Worm (Caenorhabditis elegans) whole organism, late embryonic: Measurements from ENCODE around the gene srg-17.

Experiments used
- C08G9.2 ChIP-seq: sonication (generic microtip); optimal IDR thresholded peaks from 2 replicates; lab custom pipeline; 2016; ENCODE audit warnings: mild to moderate bottlenecking, missing genetic modification characterization, moderate library complexity, missing compliant biosample characterization
- F13H6.1 ChIP-seq: sonication (generic microtip); optimal IDR thresholded peaks from 2 replicates; lab custom pipeline; 2016; ENCODE audit warnings: missing genetic modification characterization, missing compliant biosample characterization
- K02D7.2 ChIP-seq: sonication (generic microtip); optimal IDR thresholded peaks from 2 replicates; lab custom pipeline; 2017; ENCODE audit warnings: mild to moderate bottlenecking, missing genetic modification characterization, missing compliant biosample characterization
- Y22D7AL.16 ChIP-seq: sonication (generic microtip); optimal IDR thresholded peaks from 2 replicates; lab custom pipeline; 2016; ENCODE audit warnings: missing genetic modification characterization, missing compliant biosample characterization
- ahr-1 ChIP-seq: sonication (generic microtip); optimal IDR thresholded peaks from 2 replicates; lab custom pipeline; 2016; ENCODE audit warnings: missing genetic modification characterization, missing compliant biosample characterization
- ceh-18 ChIP-seq: sonication (generic microtip); optimal IDR thresholded peaks from 2 replicates; lab custom pipeline; 2016; ENCODE audit warnings: missing genetic modification characterization, missing compliant biosample characterization
- ceh-19 ChIP-seq: fragments of 200-800 bp; sonication (Bioruptor generic); optimal IDR thresholded peaks from 2 replicates; lab custom pipeline; 2018; ENCODE audit warnings: mild to moderate bottlenecking, missing genetic modification characterization, missing compliant biosample characterization
- ceh-2 ChIP-seq: sonication (generic microtip); optimal IDR thresholded peaks from 2 replicates; lab custom pipeline; 2016; ENCODE audit warnings: missing genotype, missing genetic modification characterization, missing compliant biosample characterization
- ceh-22 ChIP-seq: sonication (generic microtip); optimal IDR thresholded peaks from 2 replicates; lab custom pipeline; 2017; ENCODE audit warnings: missing biosample characterization, missing genetic modification characterization
- ceh-24 ChIP-seq: sonication (generic microtip); optimal IDR thresholded peaks from 2 replicates; lab custom pipeline; 2016; ENCODE audit warnings: mild to moderate bottlenecking, missing genetic modification characterization, missing compliant biosample characterization
- ceh-31 ChIP-seq: sonication (generic microtip); optimal IDR thresholded peaks from 2 replicates; lab custom pipeline; 2016; ENCODE audit warnings: missing genetic modification characterization, missing compliant biosample characterization
- ceh-34 ChIP-seq: sonication (generic microtip); optimal IDR thresholded peaks from 2 replicates; lab custom pipeline; 2016; ENCODE audit warnings: mild to moderate bottlenecking, missing genetic modification characterization, missing compliant biosample characterization
- ceh-48 ChIP-seq: sonication (generic microtip); optimal IDR thresholded peaks from 2 replicates; lab custom pipeline; 2016; ENCODE audit warnings: missing genetic modification characterization, inconsistent platforms, missing compliant biosample characterization
- ceh-6 ChIP-seq: fragments of 200-800 bp; sonication (Bioruptor generic); optimal IDR thresholded peaks from 2 replicates; lab custom pipeline; 2018; ENCODE audit warnings: mild to moderate bottlenecking, missing genetic modification characterization, missing compliant biosample characterization
- ceh-9 ChIP-seq: sonication (generic microtip); optimal IDR thresholded peaks from 2 replicates; lab custom pipeline; 2016; ENCODE audit warnings: mild to moderate bottlenecking, missing genetic modification characterization, inconsistent platforms, missing compliant biosample characterization
- che-1 ChIP-seq: sonication (generic microtip); optimal IDR thresholded peaks from 2 replicates; lab custom pipeline; 2016; ENCODE audit warnings: mild to moderate bottlenecking, missing genetic modification characterization, missing compliant biosample characterization
- dmd-4 ChIP-seq: sonication (generic microtip); optimal IDR thresholded peaks from 2 replicates; lab custom pipeline; 2016; ENCODE audit warnings: borderline replicate concordance, missing genetic modification characterization, missing compliant biosample characterization
- elt-4 ChIP-seq: sonication (generic microtip); optimal IDR thresholded peaks from 2 replicates; lab custom pipeline; 2016; ENCODE audit warnings: missing genetic modification characterization, missing compliant biosample characterization
- ets-4 ChIP-seq: sonication (generic microtip); optimal IDR thresholded peaks from 2 replicates; lab custom pipeline; 2016; ENCODE audit warnings: missing genetic modification characterization, missing compliant biosample characterization
- eyg-1 ChIP-seq: sonication (generic microtip); optimal IDR thresholded peaks from 2 replicates; lab custom pipeline; 2016; ENCODE audit warnings: missing genotype, missing genetic modification characterization, missing compliant biosample characterization
- fax-1 ChIP-seq: sonication (generic microtip); optimal IDR thresholded peaks from 2 replicates; lab custom pipeline; 2016; ENCODE audit warnings: missing genotype, missing genetic modification characterization, missing compliant biosample characterization
- hlh-13 ChIP-seq: fragments of 200-800 bp; sonication (Bioruptor generic); optimal IDR thresholded peaks from 2 replicates; lab custom pipeline; 2018; ENCODE audit warnings: mild to moderate bottlenecking, missing genetic modification characterization, missing compliant biosample characterization
- hlh-15 ChIP-seq: sonication (generic microtip); optimal IDR thresholded peaks from 2 replicates; lab custom pipeline; 2016; ENCODE audit warnings: missing genetic modification characterization, missing compliant biosample characterization
- hlh-6 ChIP-seq: sonication (generic microtip); optimal IDR thresholded peaks from 2 replicates; lab custom pipeline; 2016; ENCODE audit warnings: missing genotype, missing genetic modification characterization, missing compliant biosample characterization
- mec-3 ChIP-seq: sonication (generic microtip); optimal IDR thresholded peaks from 2 replicates; lab custom pipeline; 2016; ENCODE audit warnings: borderline replicate concordance, missing genetic modification characterization, missing compliant biosample characterization
- nfya-1 ChIP-seq: sonication (generic microtip); optimal IDR thresholded peaks from 2 replicates; lab custom pipeline; 2017; ENCODE audit warnings: missing genetic modification characterization, mild to moderate bottlenecking, missing compliant biosample characterization, antibody characterized with exemption, moderate library complexity
- nhr-11 ChIP-seq: fragments of 150-350 bp; optimal IDR thresholded peaks from 2 replicates; lab custom pipeline; 2014; ENCODE audit warnings: missing biosample characterization, missing genetic modification characterization
- npax-4 ChIP-seq: sonication (generic microtip); optimal IDR thresholded peaks from 2 replicates; lab custom pipeline; 2016; ENCODE audit warnings: missing genetic modification characterization, missing compliant biosample characterization
- odd-2 ChIP-seq: sonication (generic microtip); optimal IDR thresholded peaks from 2 replicates; lab custom pipeline; 2017; ENCODE audit warnings: antibody characterized with exemption, mild to moderate bottlenecking, missing genetic modification characterization, missing compliant biosample characterization
- pag-3 ChIP-seq: sonication (generic microtip); optimal IDR thresholded peaks from 2 replicates; lab custom pipeline; 2016; ENCODE audit warnings: missing compliant biosample characterization, missing genetic modification characterization, borderline replicate concordance
- pat-9 ChIP-seq: fragments of 200-800 bp; sonication (Bioruptor generic); optimal IDR thresholded peaks from 2 replicates; lab custom pipeline; 2018; ENCODE audit warnings: mild to moderate bottlenecking, missing genetic modification characterization, moderate library complexity, missing compliant biosample characterization
- pax-1 ChIP-seq: fragments of 150-350 bp; optimal IDR thresholded peaks from 2 replicates; lab custom pipeline; 2014; ENCODE audit warnings: missing biosample characterization, missing genetic modification characterization
- pha-2 ChIP-seq: sonication (generic microtip); optimal IDR thresholded peaks from 2 replicates; lab custom pipeline; 2017; ENCODE audit warnings: mild to moderate bottlenecking, missing genetic modification characterization, missing compliant biosample characterization
- pqm-1 ChIP-seq: sonication (generic microtip); optimal IDR thresholded peaks from 2 replicates; lab custom pipeline; 2016; ENCODE audit warnings: missing genetic modification characterization, missing compliant biosample characterization
- ref-2 ChIP-seq: sonication (generic microtip); optimal IDR thresholded peaks from 2 replicates; lab custom pipeline; 2016; ENCODE audit warnings: missing genetic modification characterization, missing compliant biosample characterization
- rnt-1 ChIP-seq: sonication (generic microtip); optimal IDR thresholded peaks from 2 replicates; lab custom pipeline; 2016; ENCODE audit warnings: missing genetic modification characterization, missing compliant biosample characterization
- sox-4 ChIP-seq: sonication (generic microtip); optimal IDR thresholded peaks from 2 replicates; lab custom pipeline; 2017; ENCODE audit warnings: mild to moderate bottlenecking, missing genetic modification characterization, inconsistent platforms, missing compliant biosample characterization
- tbx-2 ChIP-seq: sonication (generic microtip); optimal IDR thresholded peaks from 2 replicates; lab custom pipeline; 2016; ENCODE audit warnings: missing genetic modification characterization, missing compliant biosample characterization
- tbx-7 ChIP-seq: sonication (generic microtip); optimal IDR thresholded peaks from 2 replicates; lab custom pipeline; 2016; ENCODE audit warnings: missing genotype, missing genetic modification characterization, missing compliant biosample characterization
- unc-42 ChIP-seq: sonication (generic microtip); optimal IDR thresholded peaks from 2 replicates; lab custom pipeline; 2016; ENCODE audit warnings: missing genotype, missing genetic modification characterization, missing compliant biosample characterization
- unc-86 ChIP-seq: sonication (generic microtip); optimal IDR thresholded peaks from 2 replicates; lab custom pipeline; 2016; ENCODE audit warnings: missing genetic modification characterization, missing compliant biosample characterization

Gene srg-17

ce11 chrII:12456633-12457032, 16.9 kb upstream of the srg-17 start, which contains the start of gene sre-32:
TSS of gene sre-32 (minus strand) at chrII:12456733.
- TF ChIP-seq ceh-2 (tag; lab: Kevin White, UChicago): no peak
- TF ChIP-seq hlh-13 (GFP tag; lab: Kevin White, UChicago): no peak
- no peak for TF ChIP-seq rnt-1 (tag; lab: Kevin White, UChicago)
- TF ChIP-seq hlh-6 (tag; lab: Kevin White, UChicago): no peak
- TF ChIP-seq ceh-18 (tag; lab: Kevin White, UChicago): no peak
- TF ChIP-seq C08G9.2: no peak
- TF ChIP-seq ceh-22: no peak

ce11 chrII:12457275-12457674, 16.2 kb upstream of the srg-17 start, which contains the start of gene sre-38:
TSS of gene sre-38 (plus strand) at chrII:12457575.
- TF ChIP-seq ceh-19 (GFP tag; lab: Kevin White, UChicago) (no peak), ceh-48 (tag; lab: Kevin White, UChicago) (no peak), K02D7.2 (tag; lab: Kevin White, UChicago) (no peak), hlh-6 (tag; lab: Kevin White, UChicago) (no peak), tbx-7 (no peak), unc-86 (no peak), pat-9 (tag; lab: Kevin White, UChicago) (no peak), mec-3 (tag; lab: Kevin White, UChicago) (no peak), tbx-2 (tag; lab: Kevin White, UChicago) (no peak), pag-3 (tag; lab: Kevin White, UChicago) (no peak), ceh-24 (tag; lab: Kevin White, UChicago) (no peak), C08G9.2 (no peak), unc-42 (no peak), sox-4 (tag; lab: Kevin White, UChicago) (no peak), pqm-1 (tag; lab: Kevin White, UChicago) (no peak), nfya-1 (tag; lab: Kevin White, UChicago) (no peak), ceh-6 (GFP tag; lab: Kevin White, UChicago) (no peak), ceh-9 (tag; lab: Kevin White, UChicago) (no peak), ahr-1 (tag; lab: Kevin White, UChicago) (no peak), F13H6.1 (tag; lab: Kevin White, UChicago) (no peak)

DNA sequence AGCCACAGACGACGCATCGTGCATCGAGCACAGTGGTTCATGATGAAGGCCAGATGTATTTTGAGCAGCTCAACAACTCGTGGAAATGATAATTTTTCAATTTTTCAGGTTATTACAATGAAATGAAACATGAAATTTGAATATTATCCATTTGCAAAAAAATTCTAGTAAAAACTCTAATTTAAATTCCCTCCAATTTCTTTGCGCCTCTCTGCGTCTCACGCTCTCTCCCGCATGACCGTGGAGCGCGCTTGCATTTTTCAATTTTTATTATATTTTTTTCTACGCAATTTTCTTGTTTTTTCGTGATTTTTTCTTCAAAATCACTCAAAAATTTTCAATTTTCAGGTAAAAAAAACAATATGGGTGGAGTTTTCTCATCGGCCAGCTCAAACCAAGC, 14.1 kb upstream of the srg-17 start, which contains the start of gene tag-281:
TSS of gene tag-281 (plus strand) at position 340 of the 400 bp plus-strand sequence.
- no peak for TF ChIP-seq ceh-19 (GFP tag; lab: Kevin White, UChicago)
- TF ChIP-seq eyg-1: no peak
- TF ChIP-seq Y22D7AL.16 (tag; lab: Kevin White, UChicago): no peak
- no peak for TF ChIP-seq pha-2
- peak; percentile 25 for TF ChIP-seq ceh-18 (tag; lab: Kevin White, UChicago)
- no peak for TF ChIP-seq ref-2
- TF ChIP-seq unc-42: peak; percentile 47
- TF ChIP-seq pat-9 (tag; lab: Kevin White, UChicago): no peak
- TF ChIP-seq npax-4: no peak
- peak; percentile 3 for TF ChIP-seq ceh-48 (tag; lab: Kevin White, UChicago)
- TF ChIP-seq nhr-11 (tag; lab: Kevin White, UChicago): no peak
- no peak for TF ChIP-seq ets-4 (tag; lab: Kevin White, UChicago)
- TF ChIP-seq che-1 (tag; lab: Kevin White, UChicago): no peak
- TF ChIP-seq hlh-15 (tag; lab: Kevin White, UChicago): no peak
- peak; percentile 15 for TF ChIP-seq ceh-31
- TF ChIP-seq unc-86: peak; percentile 21
- no peak for TF ChIP-seq dmd-4 (tag; lab: Kevin White, UChicago)
- no peak for TF ChIP-seq ceh-24 (tag; lab: Kevin White, UChicago)
- TF ChIP-seq tbx-7: no peak
- no peak for TF ChIP-seq mec-3 (tag; lab: Kevin White, UChicago)
- peak; percentile 6 for TF ChIP-seq pax-1 (tag; lab: Kevin White, UChicago)
- TF ChIP-seq odd-2 (tag; lab: Kevin White, UChicago): no peak
- TF ChIP-seq nfya-1 (tag; lab: Kevin White, UChicago): peak; percentile 68
- TF ChIP-seq ceh-34 (tag; lab: Kevin White, UChicago): peak; percentile 12
- TF ChIP-seq fax-1 (tag; lab: Kevin White, UChicago): no peak
- TF ChIP-seq elt-4 (tag; lab: Kevin White, UChicago): no peak
